Worm (Caenorhabditis elegans) whole organism, L4/young adult: ENCODE data around the gene srh-20.

Experiments
- W03F9.2 ChIP-seq: fragments of 150-350 bp; optimal IDR thresholded peaks from 2 replicates; lab custom pipeline; 2014; ENCODE audit warnings: missing biosample characterization, missing genetic modification characterization
- dao-5 ChIP-seq: sonication (generic microtip); optimal IDR thresholded peaks from 2 replicates; lab custom pipeline; 2016; ENCODE audit warnings: missing genotype, missing genetic modification characterization, moderate library complexity, missing compliant biosample characterization
- him-1 ChIP-seq: sonication (generic microtip); optimal IDR thresholded peaks from 2 replicates; lab custom pipeline; 2016; ENCODE audit warnings: missing genotype, missing genetic modification reagents, missing genetic modification characterization, missing compliant biosample characterization

DNA sequence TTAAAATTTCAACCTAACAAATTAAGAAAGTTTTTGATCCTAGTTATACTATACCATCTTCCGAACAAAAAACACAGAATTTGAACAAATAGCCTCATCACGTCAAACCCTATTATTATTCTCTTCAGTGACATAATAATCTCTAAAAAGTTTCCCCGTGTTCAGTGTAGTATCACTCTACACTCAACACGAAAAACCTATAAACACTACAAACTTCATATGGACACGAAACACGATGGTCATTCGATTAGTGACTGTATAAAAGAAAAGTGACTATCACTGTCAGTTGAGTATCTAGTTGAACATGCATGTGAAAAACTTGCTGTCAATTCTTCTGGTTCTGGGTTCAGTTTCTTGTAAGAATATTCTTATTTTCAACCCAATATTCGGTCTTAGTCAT is 21.0 kb upstream of the srh-20 start, which contains the start of gene ugt-8:
- TF ChIP-seq him-1 (tag; lab: Kevin White, UChicago) (no peak), dao-5 (tag; lab: Kevin White, UChicago) (no peak), W03F9.2 (tag; lab: Kevin White, UChicago) (no peak)
